Fruit fly (Drosophila melanogaster) whole organism, embryonic: ENCODE data around the gene Tcs6.

Experiments
- Atf3 ChIP-seq: fragments of 200-800 bp; sonication (Bioruptor generic); optimal IDR thresholded peaks from 3 replicates; lab custom pipeline; 2016; ENCODE audit warnings: missing biosample characterization, missing genetic modification characterization
- BEAF-32 ChIP-seq: fragments of 200-800 bp; sonication (Bioruptor generic); optimal IDR thresholded peaks from 3 replicates; lab custom pipeline; 2017; ENCODE audit warnings: missing biosample characterization, missing genetic modification characterization, mild to moderate bottlenecking, moderate library complexity, missing genetic modification reagents
- Bdp1 ChIP-seq: fragments of 200-800 bp; sonication (Bioruptor generic); optimal IDR thresholded peaks from 3 replicates; lab custom pipeline; 2016; ENCODE audit warnings: missing biosample characterization, missing genetic modification characterization
- BtbVII ChIP-seq: fragments of 200-800 bp; sonication (Bioruptor generic); optimal IDR thresholded peaks from 3 replicates; lab custom pipeline; 2017; ENCODE audit warnings: missing biosample characterization, mild to moderate bottlenecking, missing genetic modification characterization
- CG10274 ChIP-seq: fragments of 200-800 bp; sonication (Bioruptor generic); optimal IDR thresholded peaks from 3 replicates; lab custom pipeline; 2017; ENCODE audit warnings: missing biosample characterization, mild to moderate bottlenecking, missing genetic modification characterization
- CG10654 ChIP-seq: fragments of 200-800 bp; sonication (Bioruptor generic); optimal IDR thresholded peaks from 2 replicates; lab custom pipeline; 2016; ENCODE audit warnings: missing biosample characterization, missing genetic modification characterization
- CG12104 ChIP-seq: fragments of 200-800 bp; sonication (Bioruptor generic); optimal IDR thresholded peaks from 3 replicates; lab custom pipeline; 2016; ENCODE audit warnings: missing biosample characterization, missing genetic modification characterization
- CG12391 ChIP-seq: fragments of 200-800 bp; sonication (Bioruptor generic); optimal IDR thresholded peaks from 3 replicates; lab custom pipeline; 2018; ENCODE audit warnings: missing biosample characterization, mild to moderate bottlenecking, missing genetic modification characterization, moderate library complexity
- CG12659 ChIP-seq: fragments of 200-800 bp; sonication (Bioruptor generic); optimal IDR thresholded peaks from 3 replicates; lab custom pipeline; 2017; ENCODE audit warnings: mild to moderate bottlenecking, missing biosample characterization, missing genetic modification reagents, missing genetic modification characterization
- CG14667 ChIP-seq: fragments of 200-800 bp; sonication (Bioruptor generic); IDR thresholded peaks from 2 replicates; pipeline ENCODE4 v1.3.6; 2022; ENCODE audit warnings: missing biosample characterization, missing genetic modification characterization
- CG14710 ChIP-seq: fragments of 200-800 bp; sonication (Bioruptor generic); optimal IDR thresholded peaks from 3 replicates; lab custom pipeline; 2019; ENCODE audit warnings: missing biosample characterization, mild to moderate bottlenecking, missing genetic modification characterization, moderate library complexity
- CG16779 ChIP-seq: fragments of 200-800 bp; sonication (Bioruptor generic); IDR thresholded peaks from 2 replicates; pipeline ENCODE4 v1.3.6; 2022; ENCODE audit warnings: missing biosample characterization, missing genetic modification characterization
- CG16863 ChIP-seq: fragments of 200-800 bp; sonication (Bioruptor generic); optimal IDR thresholded peaks from 3 replicates; lab custom pipeline; 2016; ENCODE audit warnings: missing biosample characterization, missing genetic modification characterization
- CG17186 ChIP-seq: fragments of 200-800 bp; sonication (Bioruptor generic); optimal IDR thresholded peaks from 3 replicates; lab custom pipeline; 2017; ENCODE audit warnings: missing biosample characterization, missing genetic modification reagents, missing genetic modification characterization
- CG18262 ChIP-seq: fragments of 200-800 bp; optimal IDR thresholded peaks from 3 replicates; lab custom pipeline; 2019; ENCODE audit warnings: missing biosample characterization, mild to moderate bottlenecking, missing genetic modification characterization, moderate library complexity
- CG3065 ChIP-seq: fragments of 200-800 bp; sonication (Bioruptor generic); optimal IDR thresholded peaks from 2 replicates; lab custom pipeline; 2016; ENCODE audit warnings: missing biosample characterization, missing genetic modification characterization
- CG32767 ChIP-seq: fragments of 200-800 bp; sonication (Bioruptor generic); IDR thresholded peaks from 2 replicates; pipeline ENCODE4 v1.3.6; 2022; ENCODE audit warnings: missing biosample characterization, missing genetic modification characterization
- CG3407 ChIP-seq: fragments of 200-800 bp; sonication (Bioruptor generic); optimal IDR thresholded peaks from 2 replicates; lab custom pipeline; 2018; ENCODE audit warnings: missing biosample characterization, mild to moderate bottlenecking, missing genetic modification characterization
- CG4404 ChIP-seq: fragments of 200-800 bp; sonication (Bioruptor generic); IDR thresholded peaks from 2 replicates; pipeline ENCODE4 v1.3.6; 2022; ENCODE audit warnings: missing biosample characterization, missing genetic modification characterization
- CG5245 ChIP-seq: fragments of 200-800 bp; sonication (Bioruptor generic); optimal IDR thresholded peaks from 3 replicates; lab custom pipeline; 2016; ENCODE audit warnings: missing biosample characterization, missing genetic modification characterization
- CG5953 ChIP-seq: fragments of 200-800 bp; sonication (Bioruptor generic); IDR thresholded peaks from 2 replicates; pipeline ENCODE4 v1.3.6; 2022; ENCODE audit warnings: missing biosample characterization, missing genetic modification characterization
- CG6272 ChIP-seq: fragments of 200-800 bp; sonication (Bioruptor generic); IDR thresholded peaks from 2 replicates; pipeline ENCODE4 v1.3.6; 2022; ENCODE audit warnings: missing biosample characterization, missing genetic modification characterization
- CG8765 ChIP-seq: fragments of 200-800 bp; sonication (Bioruptor generic); IDR thresholded peaks from 2 replicates; pipeline ENCODE4 v1.3.6; 2022; ENCODE audit warnings: missing biosample characterization, missing genetic modification characterization
- CG9876 ChIP-seq: fragments of 200-800 bp; sonication (Bioruptor generic); optimal IDR thresholded peaks from 2 replicates; lab custom pipeline; 2016; ENCODE audit warnings: missing biosample characterization, missing genetic modification characterization
- Camta ChIP-seq: fragments of 200-800 bp; sonication (Bioruptor generic); optimal IDR thresholded peaks from 2 replicates; lab custom pipeline; 2016; ENCODE audit warnings: missing biosample characterization, missing genetic modification characterization
- Chrac-16 ChIP-seq: fragments of 200-800 bp; sonication (Bioruptor generic); optimal IDR thresholded peaks from 3 replicates; lab custom pipeline; 2016; ENCODE audit warnings: missing biosample characterization, missing genetic modification characterization
- Dfd ChIP-seq, 2 experiments: fragments of >200 bp; optimal IDR thresholded peaks; 2 replicates each; lab custom pipeline; 2017; ENCODE audit warnings: missing biosample characterization in 2 of 2, missing genetic modification characterization in 2 of 2
- Dref ChIP-seq: fragments of 200-800 bp; sonication (Bioruptor generic); IDR thresholded peaks from 2 replicates; pipeline ENCODE4 v1.3.6; 2022; ENCODE audit warnings: missing biosample characterization, missing genetic modification characterization
- Drgx ChIP-seq: fragments of 200-800 bp; sonication (Bioruptor generic); IDR thresholded peaks from 2 replicates; pipeline ENCODE4 v1.3.6; 2022; ENCODE audit warnings: missing biosample characterization, missing genetic modification characterization
- GATAe ChIP-seq: fragments of 200-800 bp; sonication (Bioruptor generic); conservative IDR thresholded peaks from 2 replicates; pipeline ENCODE4 v1.3.6; 2022; ENCODE audit warnings: missing biosample characterization, missing genetic modification characterization
- Gsc ChIP-seq: fragments of 200-800 bp; sonication (Bioruptor generic); IDR thresholded peaks from 2 replicates; pipeline ENCODE4 v1.3.6; 2022; ENCODE audit warnings: missing biosample characterization, missing genetic modification characterization
- HLH3B ChIP-seq: fragments of 200-800 bp; sonication (Bioruptor generic); IDR thresholded peaks from 2 replicates; pipeline ENCODE4 v1.3.6; 2022; ENCODE audit warnings: missing biosample characterization, missing genetic modification characterization
- HLH4C ChIP-seq: fragments of 200-800 bp; sonication (Bioruptor generic); IDR thresholded peaks from 3 replicates; pipeline ENCODE4 v1.3.6; 2022; ENCODE audit warnings: missing biosample characterization, missing genetic modification characterization; ENCODE audit not compliant: partially characterized antibody
- Mad ChIP-seq: fragments of 200-800 bp; sonication (Bioruptor generic); optimal IDR thresholded peaks from 2 replicates; lab custom pipeline; 2016; ENCODE audit warnings: missing biosample characterization, missing genetic modification characterization
- Sry-δ ChIP-seq: fragments of 200-800 bp; sonication (Bioruptor generic); optimal IDR thresholded peaks from 2 replicates; lab custom pipeline; 2016; ENCODE audit warnings: missing biosample characterization, missing genetic modification characterization
- amos ChIP-seq: fragments of 200-800 bp; sonication (Bioruptor generic); IDR thresholded peaks from 2 replicates; pipeline ENCODE4 v1.3.6; 2022; ENCODE audit warnings: missing biosample characterization, missing genetic modification characterization; ENCODE audit not compliant: partially characterized antibody
- cwo ChIP-seq: fragments of 200-800 bp; sonication (Bioruptor generic); optimal IDR thresholded peaks from 3 replicates; lab custom pipeline; 2017; ENCODE audit warnings: missing biosample characterization, missing genetic modification characterization, mild to moderate bottlenecking, moderate library complexity, missing genetic modification reagents
- dan ChIP-seq: fragments of 200-800 bp; sonication (Bioruptor generic); IDR thresholded peaks from 2 replicates; pipeline ENCODE4 v1.3.6; 2022; ENCODE audit warnings: missing biosample characterization, missing genetic modification characterization
- dimm ChIP-seq: fragments of 200-800 bp; sonication (Bioruptor generic); IDR thresholded peaks from 2 replicates; pipeline ENCODE4 v1.3.6; 2022; ENCODE audit warnings: missing biosample characterization, missing genetic modification characterization
- disco-r ChIP-seq: fragments of 200-800 bp; sonication (Bioruptor generic); optimal IDR thresholded peaks from 2 replicates; lab custom pipeline; 2016; ENCODE audit warnings: missing biosample characterization, missing genetic modification characterization
- dmrt11E ChIP-seq: fragments of 200-800 bp; sonication (Bioruptor generic); optimal IDR thresholded peaks from 3 replicates; lab custom pipeline; 2018; ENCODE audit warnings: missing biosample characterization, mild to moderate bottlenecking, missing genetic modification characterization, moderate library complexity
- en ChIP-seq: fragments of 200-800 bp; sonication (Bioruptor generic); optimal IDR thresholded peaks from 2 replicates; lab custom pipeline; 2016; ENCODE audit warnings: missing biosample characterization, missing genetic modification characterization
- inv ChIP-seq: fragments of 200-800 bp; sonication (Bioruptor generic); IDR thresholded peaks from 2 replicates; pipeline ENCODE4 v1.3.6; 2022; ENCODE audit warnings: missing biosample characterization, missing genetic modification characterization; ENCODE audit not compliant: partially characterized antibody
- kah ChIP-seq: fragments of 200-800 bp; sonication (Bioruptor generic); optimal IDR thresholded peaks from 2 replicates; lab custom pipeline; 2018; ENCODE audit warnings: missing biosample characterization, mild to moderate bottlenecking, missing genetic modification characterization
- luna ChIP-seq: fragments of 200-800 bp; sonication (Bioruptor generic); optimal IDR thresholded peaks from 2 replicates; lab custom pipeline; 2016; ENCODE audit warnings: missing biosample characterization, missing genetic modification characterization
- schlank ChIP-seq: fragments of 200-800 bp; sonication (Bioruptor generic); optimal IDR thresholded peaks from 2 replicates; lab custom pipeline; 2018; ENCODE audit warnings: missing biosample characterization, mild to moderate bottlenecking, missing genetic modification characterization
- so ChIP-seq: fragments of 200-800 bp; sonication (Bioruptor generic); IDR thresholded peaks from 3 replicates; pipeline ENCODE4 v1.3.6; 2022; ENCODE audit warnings: missing biosample characterization, missing genetic modification characterization
- tup ChIP-seq: fragments of 200-800 bp; sonication (Bioruptor generic); optimal IDR thresholded peaks from 2 replicates; lab custom pipeline; 2016; ENCODE audit warnings: missing biosample characterization, mild to moderate bottlenecking, missing genetic modification characterization, moderate library complexity
- zf30C ChIP-seq: fragments of 200-800 bp; sonication (Bioruptor generic); optimal IDR thresholded peaks from 3 replicates; lab custom pipeline; 2018; ENCODE audit warnings: missing biosample characterization, mild to moderate bottlenecking, missing genetic modification characterization
- zfh1 ChIP-seq: fragments of 200-800 bp; sonication (Bioruptor generic); IDR thresholded peaks from 3 replicates; pipeline ENCODE4 v1.3.6; 2022; ENCODE audit warnings: missing biosample characterization, missing genetic modification characterization

Gene Tcs6

dm6 chr3R:26105924-26106494 is 48.0 kb upstream of the Tcs6 start (continued):
- TF ChIP-seq amos = peak; percentile 5; the same call in 1 of the 2 replicates
- peak; percentile 31 for TF ChIP-seq CG12391 (tag; lab: Kevin White, UChicago)
- no peak for TF ChIP-seq CG9876 (GFP tag; lab: Kevin White, UChicago)
- no peak for TF ChIP-seq inv (GFP tag; lab: Robert Waterston, UW)
- TF ChIP-seq CG4404 (GFP tag; lab: Robert Waterston, UW) = peak; percentile 65
- TF ChIP-seq HLH3B (GFP tag; lab: Robert Waterston, UW) = peak; percentile 58
- TF ChIP-seq CG16863 = no peak
- peak; percentile 0 for TF ChIP-seq CG18262 (tag; lab: Kevin White, UChicago)
- peak; percentile 73 for TF ChIP-seq BtbVII (GFP tag; lab: Kevin White, UChicago)
- no peak for TF ChIP-seq kah (GFP tag; lab: Kevin White, UChicago)
- no peak; the same call in 1 of the 2 replicates for TF ChIP-seq dan
- TF ChIP-seq so (GFP tag; lab: Robert Waterston, UW) = no peak; the same call in 2 of the 3 replicates
- TF ChIP-seq Bdp1 = no peak
- peak; percentile 80 for TF ChIP-seq Drgx (GFP tag; lab: Robert Waterston, UW)
- TF ChIP-seq CG14710 (tag; lab: Kevin White, UChicago) = no peak
- TF ChIP-seq CG14667 = peak; percentile 72
- TF ChIP-seq CG16779 (GFP tag; lab: Robert Waterston, UW) = no peak
- TF ChIP-seq cwo = peak; percentile 99
- TF ChIP-seq dmrt11E (tag; lab: Kevin White, UChicago) = no peak
- no peak for TF ChIP-seq CG3065 (GFP tag; lab: Kevin White, UChicago)
- peak; percentile 26; the same call in 1 of the 2 replicates for TF ChIP-seq GATAe (GFP tag; lab: Robert Waterston, UW)
- TF ChIP-seq CG6272 = peak; percentile 44; the same call in 1 of the 2 replicates
- TF ChIP-seq Camta (GFP tag; lab: Kevin White, UChicago) = no peak
- no peak; the same call in 1 of the 2 replicates for TF ChIP-seq Gsc (GFP tag; lab: Robert Waterston, UW)
- peak; percentile 49 for TF ChIP-seq CG10654 (GFP tag; lab: Kevin White, UChicago)
- TF ChIP-seq CG8765 (GFP tag; lab: Robert Waterston, UW) = no peak; the same call in 1 of the 2 replicates
- TF ChIP-seq CG5245 (GFP tag; lab: Kevin White, UChicago) = no peak
- no peak for TF ChIP-seq CG12659 (GFP tag; lab: Kevin White, UChicago)
- no peak for TF ChIP-seq CG17186 (GFP tag; lab: Kevin White, UChicago)
- no peak for TF ChIP-seq Dfd (GFP tag; optimal IDR thresholded peaks at IDR 0.05; lab: Kevin White, UChicago)
- no peak for TF ChIP-seq HLH4C (GFP tag; lab: Robert Waterston, UW)
- no peak for TF ChIP-seq Mad (GFP tag; lab: Kevin White, UChicago)
- TF ChIP-seq en (GFP tag; lab: Kevin White, UChicago) = no peak
- no peak for TF ChIP-seq schlank
- peak; percentile 65 for TF ChIP-seq zfh1
- TF ChIP-seq CG32767 (GFP tag; lab: Robert Waterston, UW) = no peak
- peak; percentile 9 for TF ChIP-seq CG3407 (GFP tag; lab: Kevin White, UChicago)
- no peak for TF ChIP-seq BEAF-32
- no peak for TF ChIP-seq Dref (GFP tag; lab: Robert Waterston, UW)
- no peak for TF ChIP-seq zf30C (GFP tag; lab: Kevin White, UChicago)
- no peak for TF ChIP-seq CG10274 (GFP tag; lab: Kevin White, UChicago)
- TF ChIP-seq Chrac-16 (GFP tag; lab: Kevin White, UChicago) = no peak
- TF ChIP-seq disco-r (GFP tag; lab: Kevin White, UChicago) = no peak
- no peak for TF ChIP-seq luna
- TF ChIP-seq Atf3 (GFP tag; lab: Kevin White, UChicago) = no peak
- no peak for TF ChIP-seq Sry-δ
- TF ChIP-seq tup = peak; percentile 35
- no peak for TF ChIP-seq dimm (GFP tag; lab: Robert Waterston, UW)
- TF ChIP-seq CG12104 (GFP tag; lab: Kevin White, UChicago) = no peak
- TF ChIP-seq CG5953 (GFP tag; lab: Robert Waterston, UW) = peak; percentile 44; the same call in 1 of the 2 replicates
